Worm (Caenorhabditis elegans) whole organism, L4 larva: ENCODE data around the gene asp-6.

Experiments
- D1046.2 ChIP-seq: fragments of 200-800 bp; sonication (Bioruptor generic); IDR thresholded peaks from 2 replicates; pipeline ENCODE4 v1.3.6; 2022; ENCODE audit warnings: missing genetic modification characterization, missing compliant biosample characterization
- F44E2.7 ChIP-seq: fragments of 200-800 bp; sonication (Bioruptor generic); IDR thresholded peaks from 2 replicates; pipeline ENCODE4 v2.1.2; 2022; ENCODE audit warnings: missing genetic modification characterization, missing compliant biosample characterization
- R02D3.7 ChIP-seq: fragments of 150-350 bp; sonication (generic microtip); optimal IDR thresholded peaks from 3 replicates; lab custom pipeline; 2014; ENCODE audit warnings: missing biosample characterization, missing genetic modification characterization
- Y48G9A.11 ChIP-seq: fragments of 200-800 bp; sonication (Bioruptor generic); IDR thresholded peaks from 2 replicates; pipeline ENCODE4 v1.3.6; 2022; ENCODE audit warnings: missing genetic modification reagents, missing genetic modification characterization, missing compliant biosample characterization
- Y5F2A.4 ChIP-seq: fragments of 200-800 bp; sonication (Bioruptor generic); optimal IDR thresholded peaks from 2 replicates; lab custom pipeline; 2018; ENCODE audit warnings: mild to moderate bottlenecking, missing genetic modification characterization, missing compliant biosample characterization
- ZK546.5 ChIP-seq, 2 experiments: sonication (generic microtip); optimal IDR thresholded peaks; 2 replicates each; lab custom pipeline; 2017; ENCODE audit warnings: missing biosample characterization in 2 of 2, missing genetic modification characterization in 2 of 2
- aha-1 ChIP-seq: fragments of 150-350 bp; peaks from one replicate; lab custom pipeline; 2014; ENCODE audit warnings: missing biosample characterization, missing genetic modification characterization
- arid-1 ChIP-seq: fragments of 200-800 bp; sonication (Bioruptor generic); conservative IDR thresholded peaks from 2 replicates; pipeline ENCODE4 v1.3.6; 2022; ENCODE audit warnings: missing genetic modification reagents, missing genetic modification characterization, missing compliant biosample characterization
- ceh-20 ChIP-seq: fragments of 200-800 bp; sonication (Bioruptor generic); IDR thresholded peaks from 2 replicates; pipeline ENCODE4 v1.3.6; 2022; ENCODE audit warnings: missing genetic modification reagents, missing genetic modification characterization, missing compliant biosample characterization
- ceh-28 ChIP-seq: fragments of 150-350 bp; optimal IDR thresholded peaks from 2 replicates; lab custom pipeline; 2014; ENCODE audit warnings: missing biosample characterization, missing genetic modification reagents, missing genetic modification characterization
- ceh-32 ChIP-seq: sonication (generic microtip); optimal IDR thresholded peaks from 2 replicates; lab custom pipeline; 2016; ENCODE audit warnings: mild to moderate bottlenecking, missing genetic modification characterization, missing compliant biosample characterization; ENCODE audit not compliant: poor library complexity
- daf-16 ChIP-seq, 3 experiments: sonication (generic microtip); optimal IDR thresholded peaks; 2 replicates each; lab custom pipeline; 2016 to 2017; ENCODE audit warnings: missing genetic modification characterization in 3 of 3, missing genetic modification reagents in 3 of 3, mild to moderate bottlenecking in 2 of 3, missing compliant biosample characterization in 2 of 3, missing biosample characterization in 1 of 3, moderate library complexity in 1 of 3
- dmd-6 ChIP-seq: fragments of 200-800 bp; sonication (Bioruptor generic); IDR thresholded peaks from 2 replicates; pipeline ENCODE4 v1.3.6; 2022; ENCODE audit warnings: missing genetic modification reagents, missing genetic modification characterization, missing compliant biosample characterization
- dpl-1 ChIP-seq: fragments of 150-350 bp; optimal IDR thresholded peaks from 2 replicates; lab custom pipeline; 2014; ENCODE audit warnings: missing biosample characterization, missing genetic modification reagents, missing genetic modification characterization
- duxl-1 ChIP-seq: sonication (generic microtip); optimal IDR thresholded peaks from 2 replicates; lab custom pipeline; 2016; ENCODE audit warnings: mild to moderate bottlenecking, missing genetic modification characterization, moderate library complexity, missing compliant biosample characterization; ENCODE audit not compliant: poor library complexity
- dve-1 ChIP-seq: sonication (generic microtip); optimal IDR thresholded peaks from 2 replicates; lab custom pipeline; 2017; ENCODE audit warnings: antibody characterized with exemption, mild to moderate bottlenecking, missing genetic modification characterization, missing compliant biosample characterization; ENCODE audit not compliant: insufficient read depth
- fkh-10 ChIP-seq: fragments of 150-350 bp; optimal IDR thresholded peaks from 2 replicates; lab custom pipeline; 2014; ENCODE audit warnings: missing biosample characterization, missing genetic modification reagents, missing genetic modification characterization
- hlh-11 ChIP-seq: fragments of 200-800 bp; sonication (Bioruptor generic); optimal IDR thresholded peaks from 2 replicates; lab custom pipeline; 2018; ENCODE audit warnings: mild to moderate bottlenecking, missing genetic modification characterization, missing compliant biosample characterization
- hlh-30 ChIP-seq: sonication (generic microtip); optimal IDR thresholded peaks from 2 replicates; lab custom pipeline; 2017; ENCODE audit warnings: antibody characterized with exemption, mild to moderate bottlenecking, missing genetic modification characterization, missing compliant biosample characterization; ENCODE audit not compliant: insufficient read depth
- jun-1 ChIP-seq: fragments of 150-350 bp; optimal IDR thresholded peaks from 2 replicates; lab custom pipeline; 2014; ENCODE audit warnings: missing biosample characterization, missing genetic modification reagents, missing genetic modification characterization
- lin-1 ChIP-seq: fragments of 200-800 bp; sonication (Bioruptor generic); IDR thresholded peaks from 2 replicates; pipeline ENCODE4 v1.3.6; 2022; ENCODE audit warnings: missing genetic modification reagents, missing genetic modification characterization, missing compliant biosample characterization
- lin-15B ChIP-seq: fragments of 150-350 bp; sonication (generic microtip); optimal IDR thresholded peaks from 3 replicates; lab custom pipeline; 2014; ENCODE audit warnings: missing biosample characterization, missing genetic modification characterization
- lsy-2 ChIP-seq, 2 experiments: fragments of 150-350 bp in 1 of 2; sonication (generic microtip) in 1 of 2; optimal IDR thresholded peaks; 2 replicates each; lab custom pipeline; 2014 to 2017; ENCODE audit warnings: missing biosample characterization in 2 of 2, missing genetic modification characterization in 2 of 2
- mdt-29 ChIP-seq: fragments of 200-800 bp; sonication (Bioruptor generic); IDR thresholded peaks from 2 replicates; pipeline ENCODE4 v1.3.6; 2022; ENCODE audit warnings: missing genetic modification reagents, missing genetic modification characterization, missing compliant biosample characterization
- mes-2 ChIP-seq: sonication (generic microtip); optimal IDR thresholded peaks from 2 replicates; lab custom pipeline; 2016; ENCODE audit warnings: missing genotype, mild to moderate bottlenecking, missing genetic modification characterization, missing compliant biosample characterization; ENCODE audit not compliant: poor library complexity, severe bottlenecking
- mxl-3 ChIP-seq: fragments of 200-800 bp; sonication (Bioruptor generic); optimal IDR thresholded peaks from 2 replicates; lab custom pipeline; 2018; ENCODE audit warnings: mild to moderate bottlenecking, missing genetic modification characterization, missing compliant biosample characterization
- nhr-102 ChIP-seq: sonication (generic microtip); optimal IDR thresholded peaks from 2 replicates; lab custom pipeline; 2016; ENCODE audit warnings: mild to moderate bottlenecking, missing genetic modification characterization, moderate library complexity, missing compliant biosample characterization
- nhr-11 ChIP-seq: fragments of 150-350 bp; optimal IDR thresholded peaks from 2 replicates; lab custom pipeline; 2014; ENCODE audit warnings: missing biosample characterization, missing genetic modification characterization
- nhr-237 ChIP-seq: sonication (generic microtip); optimal IDR thresholded peaks from 2 replicates; lab custom pipeline; 2017; ENCODE audit warnings: missing biosample characterization, missing genetic modification characterization
- nhr-28 ChIP-seq: fragments of 150-350 bp; optimal IDR thresholded peaks from 2 replicates; lab custom pipeline; 2014; ENCODE audit warnings: missing biosample characterization, missing genetic modification characterization
- nhr-48 ChIP-seq: sonication (generic microtip); optimal IDR thresholded peaks from 2 replicates; lab custom pipeline; 2016; ENCODE audit warnings: mild to moderate bottlenecking, missing genetic modification characterization, missing compliant biosample characterization
- pha-4 ChIP-seq, 2 experiments: fragments of 150-350 bp in 1 of 2; fragments of 200-800 bp in 1 of 2; sonication (Bioruptor generic) in 1 of 2; IDR thresholded peaks in 1 of 2; optimal IDR thresholded peaks in 1 of 2; 2 replicates each; pipeline versions ENCODE4 v1.3.6 to Lab custom; 2014 to 2022; ENCODE audit warnings: missing genetic modification characterization in 2 of 2, missing genetic modification reagents in 2 of 2, missing biosample characterization in 1 of 2, missing compliant biosample characterization in 1 of 2
- php-3 ChIP-seq: fragments of 200-800 bp; sonication (Bioruptor generic); IDR thresholded peaks from 2 replicates; pipeline ENCODE4 v1.3.6; 2022; ENCODE audit warnings: missing genetic modification reagents, missing genetic modification characterization, missing compliant biosample characterization
- saeg-2 ChIP-seq: fragments of 200-800 bp; sonication (Bioruptor generic); IDR thresholded peaks from 2 replicates; pipeline ENCODE4 v1.3.6; 2022; ENCODE audit warnings: missing genetic modification reagents, missing genetic modification characterization, missing compliant biosample characterization
- snpc-4 ChIP-seq: fragments of 150-350 bp; optimal IDR thresholded peaks from 2 replicates; lab custom pipeline; 2014; ENCODE audit warnings: missing biosample characterization, missing genetic modification characterization
- spr-3 ChIP-seq: fragments of 200-800 bp; sonication (Bioruptor generic); optimal IDR thresholded peaks from 2 replicates; lab custom pipeline; 2018; ENCODE audit warnings: mild to moderate bottlenecking, missing genetic modification characterization, missing compliant biosample characterization
- tra-1 ChIP-seq: fragments of 200-800 bp; sonication (Bioruptor generic); IDR thresholded peaks from 2 replicates; pipeline ENCODE4 v1.3.6; 2022; ENCODE audit warnings: missing genetic modification reagents, missing genetic modification characterization, missing compliant biosample characterization
- unc-130 ChIP-seq: sonication (generic microtip); optimal IDR thresholded peaks from 2 replicates; lab custom pipeline; 2016; ENCODE audit warnings: missing genetic modification reagents, missing genetic modification characterization, missing compliant biosample characterization
- unc-62 ChIP-seq, 3 experiments: fragments of 150-350 bp in 1 of 3; sonication (generic microtip); optimal IDR thresholded peaks in 2 of 3; peaks in 1 of 3; 1 replicate in 1 of 3; 2 replicates in 2 of 3; lab custom pipeline; 2014 to 2017; ENCODE audit warnings: missing biosample characterization in 3 of 3, missing genetic modification characterization in 3 of 3, missing genetic modification reagents in 3 of 3, missing genotype in 1 of 3
- zag-1 ChIP-seq: fragments of 150-350 bp; optimal IDR thresholded peaks from 2 replicates; lab custom pipeline; 2014; ENCODE audit warnings: missing biosample characterization, missing genetic modification characterization
- zfp-2 ChIP-seq: sonication (generic microtip); optimal IDR thresholded peaks from 2 replicates; lab custom pipeline; 2016; ENCODE audit warnings: mild to moderate bottlenecking, missing genetic modification characterization, missing compliant biosample characterization
- zip-11 ChIP-seq: fragments of 200-800 bp; sonication (Bioruptor generic); IDR thresholded peaks from 2 replicates; pipeline ENCODE4 v1.3.6; 2022; ENCODE audit warnings: missing genetic modification characterization, missing compliant biosample characterization
- zip-2 ChIP-seq: fragments of 150-350 bp; optimal IDR thresholded peaks from 2 replicates; lab custom pipeline; 2014; ENCODE audit warnings: missing biosample characterization, missing genetic modification characterization

The asp-6 gene

DNA sequence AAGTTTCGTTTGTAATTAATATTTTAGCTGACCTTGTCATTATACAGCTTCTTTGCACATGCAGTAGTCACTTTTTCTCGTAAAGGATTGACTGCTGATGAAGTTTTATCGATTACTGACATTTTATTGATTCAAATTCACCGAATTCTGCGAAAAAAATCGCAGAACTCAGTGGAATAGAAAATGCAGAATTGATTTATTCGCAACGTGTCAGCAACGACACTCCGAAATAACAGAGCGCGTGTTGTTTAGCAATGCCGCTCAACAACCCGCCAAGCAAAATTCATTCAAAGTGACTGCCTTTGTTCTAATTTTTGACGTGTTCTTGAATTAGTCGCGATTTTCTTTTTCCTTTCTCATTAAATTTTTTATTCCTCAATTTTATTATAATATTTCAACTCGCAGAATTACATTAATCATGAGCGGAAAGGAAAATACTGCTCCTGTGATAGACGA is 47.6 kb downstream of the asp-6 start, which contains the start of the genes cogc-6 and air-1 (continued):
- TF ChIP-seq unc-62 (GFP tag; optimal IDR thresholded peaks at IDR 0.05 in 1 of 2; lab: Kevin White, UChicago) (no peak), unc-62 (tag; optimal IDR thresholded peaks at IDR 0.05; lab: Kevin White, UChicago) (no peak), Y48G9A.11 (GFP tag; lab: Robert Waterston, UW) (peak; percentile 86), F44E2.7 (GFP tag; lab: Robert Waterston, UW) (no peak), lin-15B (tag; lab: Kevin White, UChicago) (no peak), nhr-102 (tag; lab: Kevin White, UChicago) (no peak), dmd-6 (GFP tag; lab: Robert Waterston, UW) (no peak), nhr-11 (no peak), spr-3 (no peak), snpc-4 (tag; lab: Kevin White, UChicago) (no peak), php-3 (GFP tag; lab: Robert Waterston, UW) (no peak), dpl-1 (GFP tag; lab: Kevin White, UChicago) (peak; percentile 57), zfp-2 (tag; lab: Kevin White, UChicago) (no peak), lsy-2 (tag; optimal IDR thresholded peaks at IDR 0.05; lab: Kevin White, UChicago) (peak in 1 of 2 experiments; percentile 29), R02D3.7 (tag; lab: Kevin White, UChicago) (no peak), nhr-48 (tag; lab: Kevin White, UChicago) (no peak), ceh-28 (tag; lab: Kevin White, UChicago) (no peak), nhr-237 (tag; lab: Kevin White, UChicago) (no peak), zip-2 (tag; lab: Kevin White, UChicago) (no peak), arid-1 (GFP tag; lab: Robert Waterston, UW) (no peak), pha-4 (GFP tag; IDR thresholded peaks at IDR 0.05; lab: Robert Waterston, UW) (no peak), pha-4 (tag; optimal IDR thresholded peaks at IDR 0.05; lab: Kevin White, UChicago) (no peak), jun-1 (no peak), Y5F2A.4 (GFP tag; lab: Kevin White, UChicago) (no peak), ZK546.5 (tag; optimal IDR thresholded peaks at IDR 0.05; lab: Kevin White, UChicago) (no peak), aha-1 (tag; lab: Kevin White, UChicago) (no peak), mes-2 (peak; percentile 47), zag-1 (tag; lab: Kevin White, UChicago) (no peak)
- TF ChIP-seq, all 104 proteins: peak for 6

- TF ChIP-seq ceh-32 (tag; lab: Kevin White, UChicago): no peak
- TF ChIP-seq unc-62 (GFP tag; optimal IDR thresholded peaks at IDR 0.05 in 1 of 2; lab: Kevin White, UChicago): peak in 1 of 2 experiments; percentile 96
- no peak for TF ChIP-seq unc-62 (tag; optimal IDR thresholded peaks at IDR 0.05; lab: Kevin White, UChicago)
- no peak for TF ChIP-seq unc-130 (GFP tag; lab: Kevin White, UChicago)
- TF ChIP-seq duxl-1 (tag; lab: Kevin White, UChicago): no peak
- TF ChIP-seq fkh-10 (GFP tag; lab: Kevin White, UChicago): no peak
Observed at ce11 chrV:8219550-8219949, 49.2 kb downstream of the asp-6 start.

DNA sequence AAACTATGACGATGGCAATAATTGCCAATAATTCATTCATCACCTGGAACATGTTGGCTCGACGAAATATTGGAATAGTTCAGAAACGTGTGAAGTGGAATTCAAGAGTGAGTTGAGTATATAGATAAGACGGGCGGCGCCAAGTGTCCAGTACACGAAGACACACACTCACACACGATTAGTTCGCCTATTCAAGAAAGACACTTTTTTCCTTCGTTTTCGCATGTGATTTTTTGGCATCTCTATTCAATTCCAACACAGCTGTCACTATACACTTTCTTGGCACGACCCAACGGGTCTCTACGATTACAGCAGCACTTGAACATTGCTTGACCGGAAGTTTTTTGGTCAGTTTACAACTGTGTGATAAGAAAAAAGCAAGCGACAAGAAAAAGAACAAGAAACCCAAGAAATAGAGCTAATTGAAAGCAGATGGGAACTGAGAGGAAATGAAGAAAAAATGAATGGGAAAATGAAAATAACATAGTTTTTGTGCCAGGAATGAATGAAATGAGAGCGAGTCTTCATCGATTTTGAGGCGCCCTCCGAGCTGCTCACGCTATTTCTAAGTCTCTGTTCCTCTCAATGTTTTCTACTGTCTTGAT is 51.0 kb downstream of the asp-6 start, which contains the start of gene K07C11.8:
TSS of gene K07C11.8 (minus strand) at position 224 of the 605 bp plus-strand sequence.
- TF ChIP-seq zip-11 (GFP tag; lab: Robert Waterston, UW) (no peak), daf-16 (GFP tag; optimal IDR thresholded peaks at IDR 0.05; lab: Kevin White, UChicago) (no peak), daf-16 (tag; optimal IDR thresholded peaks at IDR 0.05; lab: Kevin White, UChicago) (peak; percentile 10), D1046.2 (GFP tag; lab: Robert Waterston, UW) (no peak), mdt-29 (GFP tag; lab: Robert Waterston, UW) (peak; percentile 23; the same call in 1 of the 2 replicates), hlh-11 (tag; lab: Kevin White, UChicago) (peak; percentile 71), aha-1 (tag; lab: Kevin White, UChicago) (peak; percentile 44), tra-1 (GFP tag; lab: Robert Waterston, UW) (peak; percentile 32; the same call in 1 of the 2 replicates), hlh-30 (tag; lab: Kevin White, UChicago) (peak; percentile 7), ceh-20 (no peak), saeg-2 (no peak), fkh-10 (GFP tag; lab: Kevin White, UChicago) (peak; percentile 23), dmd-6 (GFP tag; lab: Robert Waterston, UW) (peak; percentile 78), unc-62 (GFP tag; optimal IDR thresholded peaks at IDR 0.05 in 1 of 2; lab: Kevin White, UChicago) (peak in 1 of 2 experiments; percentile 69), unc-62 (tag; optimal IDR thresholded peaks at IDR 0.05; lab: Kevin White, UChicago) (no peak), nhr-28 (tag; lab: Kevin White, UChicago) (peak; percentile 50), lin-1 (GFP tag; lab: Robert Waterston, UW) (peak; percentile 14; the same call in 1 of the 2 replicates), mxl-3 (GFP tag; lab: Kevin White, UChicago) (peak; percentile 34), dve-1 (peak; percentile 25)
- TF ChIP-seq, all 104 proteins: peak for 13
